In genomic region chr2L:7094303-7094702, dm6 we compare ENCODE assay signal across 1 fruit fly cellular context.
TF ChIP-seq lines count a peak whose summit lies in the region.

No protein-coding gene starts in this region.

TF ChIP-seq in whole organism, prepupa, 60 proteins besides CTCF, POLR2A, EP300 and RAD21 (continued from another document):
- TF ChIP-seq vri (GFP tag; optimal IDR thresholded peaks at IDR 0.05; lab: Kevin White, UChicago) (no peak), Sox14 (GFP tag; optimal IDR thresholded peaks at IDR 0.05; lab: Kevin White, UChicago) (peak; percentile 17), CG31627 (GFP tag; optimal IDR thresholded peaks at IDR 0.05; lab: Kevin White, UChicago) (peak; percentile 16), Eip93F (GFP tag; optimal IDR thresholded peaks at IDR 0.05; lab: Kevin White, UChicago) (no peak), Ets21C (GFP tag; optimal IDR thresholded peaks at IDR 0.05; lab: Kevin White, UChicago) (peak; percentile 16), CG6163 (GFP tag; IDR thresholded peaks at IDR 0.05; lab: Robert Waterston, UW) (0 out of 3 replicates have a peak, but pooled peaks have one; percentile 5), topi (GFP tag; optimal IDR thresholded peaks at IDR 0.05; lab: Kevin White, UChicago) (peak; percentile 43), esn (GFP tag; optimal IDR thresholded peaks at IDR 0.05; lab: Kevin White, UChicago) (peak; percentile 63), CG16779 (tag; optimal IDR thresholded peaks at IDR 0.05; lab: Kevin White, UChicago) (no peak), OdsH (GFP tag; optimal IDR thresholded peaks at IDR 0.05; lab: Kevin White, UChicago) (peak; percentile 50), Ets96B (tag; optimal IDR thresholded peaks at IDR 0.05; lab: Kevin White, UChicago) (no peak), Hr4 (GFP tag; optimal IDR thresholded peaks at IDR 0.05; lab: Kevin White, UChicago) (no peak), CG10631 (GFP tag; optimal IDR thresholded peaks at IDR 0.05; lab: Kevin White, UChicago) (peak; percentile 42), fkh (GFP tag; optimal IDR thresholded peaks at IDR 0.05; lab: Kevin White, UChicago) (no peak), Met (GFP tag; optimal IDR thresholded peaks at IDR 0.05; lab: Kevin White, UChicago) (no peak), Lpt (GFP tag; optimal IDR thresholded peaks at IDR 0.05; lab: Kevin White, UChicago) (no peak), svp (GFP tag; lab: Kevin White, UChicago) (peak; percentile 66), CG32006 (GFP tag; optimal IDR thresholded peaks at IDR 0.05; lab: Kevin White, UChicago) (peak; percentile 19), fd59A (GFP tag; optimal IDR thresholded peaks at IDR 0.05; lab: Kevin White, UChicago) (peak; percentile 24), ss (GFP tag; optimal IDR thresholded peaks at IDR 0.05; lab: Kevin White, UChicago) (no peak), Gug (GFP tag; IDR thresholded peaks at IDR 0.05; lab: Robert Waterston, UW) (no peak), acj6 (GFP tag; optimal IDR thresholded peaks at IDR 0.05; lab: Kevin White, UChicago) (no peak), Eip78C (GFP tag; lab: Kevin White, UChicago) (peak; percentile 71), Sox102F (GFP tag; optimal IDR thresholded peaks at IDR 0.05; lab: Kevin White, UChicago) (peak; percentile 38), Eip75B (GFP tag; optimal IDR thresholded peaks at IDR 0.05; lab: Kevin White, UChicago) (no peak), CG6854 (GFP tag; optimal IDR thresholded peaks at IDR 0.05; lab: Kevin White, UChicago) (no peak)
